Fruit fly (Drosophila melanogaster) whole organism, embryonic: Measurements from ENCODE around the gene CG7387.

Source experiments
- Atf-2 ChIP-seq: fragments of 200-800 bp; sonication (Bioruptor generic); optimal IDR thresholded peaks from 2 replicates; lab custom pipeline; 2016; ENCODE audit warnings: missing biosample characterization, missing genetic modification characterization
- Blimp-1 ChIP-seq: fragments of 200-800 bp; sonication (Bioruptor generic); optimal IDR thresholded peaks from 3 replicates; lab custom pipeline; 2018; ENCODE audit warnings: missing biosample characterization, missing genetic modification characterization, mild to moderate bottlenecking, moderate library complexity, missing genetic modification reagents
- CG10209 ChIP-seq: fragments of 200-800 bp; sonication (Bioruptor generic); optimal IDR thresholded peaks from 3 replicates; lab custom pipeline; 2017; ENCODE audit warnings: missing biosample characterization, mild to moderate bottlenecking, missing genetic modification characterization, missing genetic modification reagents
- CG1024 ChIP-seq: fragments of 200-800 bp; sonication (Bioruptor generic); IDR thresholded peaks from 2 replicates; pipeline ENCODE4 v1.3.6; 2022; ENCODE audit warnings: missing biosample characterization, missing genetic modification characterization
- CG13123 ChIP-seq: fragments of 200-800 bp; sonication (Bioruptor generic); optimal IDR thresholded peaks from 2 replicates; lab custom pipeline; 2016; ENCODE audit warnings: missing biosample characterization, missing genetic modification characterization
- CG13296 ChIP-seq: fragments of 200-800 bp; sonication (Bioruptor generic); optimal IDR thresholded peaks from 3 replicates; lab custom pipeline; 2018; ENCODE audit warnings: missing biosample characterization, mild to moderate bottlenecking, missing genetic modification characterization
- CG13894 ChIP-seq: fragments of 200-800 bp; sonication (Bioruptor generic); optimal IDR thresholded peaks from 3 replicates; lab custom pipeline; 2018; ENCODE audit warnings: missing biosample characterization, mild to moderate bottlenecking, missing genetic modification characterization, moderate library complexity
- CG14965 ChIP-seq: fragments of 200-800 bp; sonication (Bioruptor generic); optimal IDR thresholded peaks from 2 replicates; lab custom pipeline; 2016; ENCODE audit warnings: missing biosample characterization, missing genetic modification characterization, borderline replicate concordance
- CG16813 ChIP-seq: fragments of 200-800 bp; sonication (Bioruptor generic); IDR thresholded peaks from 3 replicates; pipeline ENCODE4 v1.3.6; 2022; ENCODE audit warnings: missing biosample characterization, missing genetic modification characterization; ENCODE audit not compliant: partially characterized antibody
- CG18619 ChIP-seq: fragments of 200-800 bp; sonication (Bioruptor generic); optimal IDR thresholded peaks from 3 replicates; lab custom pipeline; 2017; ENCODE audit warnings: missing biosample characterization, mild to moderate bottlenecking, missing genetic modification characterization
- CG33213 ChIP-seq: fragments of 200-800 bp; sonication (Bioruptor generic); optimal IDR thresholded peaks from 3 replicates; lab custom pipeline; 2016; ENCODE audit warnings: missing biosample characterization, missing genetic modification characterization
- CG34422 ChIP-seq: fragments of 200-800 bp; sonication (Bioruptor generic); IDR thresholded peaks from 3 replicates; pipeline ENCODE4 v1.3.6; 2022; ENCODE audit warnings: missing biosample characterization, missing genetic modification characterization
- CG6683 ChIP-seq: fragments of 200-800 bp; sonication (Bioruptor generic); optimal IDR thresholded peaks from 2 replicates; lab custom pipeline; 2017; ENCODE audit warnings: missing biosample characterization, mild to moderate bottlenecking, missing genetic modification characterization, missing genetic modification reagents
- CG7357 ChIP-seq: fragments of 200-800 bp; sonication (Bioruptor generic); IDR thresholded peaks from 3 replicates; pipeline ENCODE4 v1.3.6; 2022; ENCODE audit warnings: missing biosample characterization, missing genetic modification characterization
- CG8290 ChIP-seq, 3 experiments: fragments of 200-800 bp; sonication (Bioruptor generic); optimal IDR thresholded peaks; 2 replicates each; lab custom pipeline; 2016 to 2019; ENCODE audit warnings: missing biosample characterization in 3 of 3, missing genetic modification characterization in 3 of 3, mild to moderate bottlenecking in 2 of 3, moderate library complexity in 1 of 3
- CG8944 ChIP-seq: fragments of 200-800 bp; sonication (Bioruptor generic); optimal IDR thresholded peaks from 3 replicates; lab custom pipeline; 2016; ENCODE audit warnings: missing biosample characterization, missing genetic modification characterization
- CG9727 ChIP-seq: fragments of 200-800 bp; sonication (Bioruptor generic); optimal IDR thresholded peaks from 3 replicates; lab custom pipeline; 2017; ENCODE audit warnings: missing biosample characterization, mild to moderate bottlenecking, missing genetic modification characterization
- CTCF ChIP-seq: fragments of 200-800 bp; sonication (Bioruptor generic); optimal IDR thresholded peaks from 2 replicates; lab custom pipeline; 2017; ENCODE audit warnings: missing biosample characterization, mild to moderate bottlenecking, missing genetic modification characterization, moderate library complexity
- CoRest ChIP-seq: fragments of 200-800 bp; sonication (Bioruptor generic); optimal IDR thresholded peaks from 3 replicates; lab custom pipeline; 2018; ENCODE audit warnings: missing biosample characterization, mild to moderate bottlenecking, missing genetic modification characterization, moderate library complexity
- CrebB ChIP-seq: fragments of 200-800 bp; sonication (Bioruptor generic); optimal IDR thresholded peaks from 3 replicates; lab custom pipeline; 2018; ENCODE audit warnings: missing biosample characterization, mild to moderate bottlenecking, missing genetic modification characterization
- E2f2 ChIP-seq: fragments of 200-800 bp; sonication (Bioruptor generic); IDR thresholded peaks from 2 replicates; pipeline ENCODE4 v1.3.6; 2022; ENCODE audit warnings: missing biosample characterization, missing genetic modification characterization
- Hsf ChIP-seq: fragments of 200-800 bp; sonication (Bioruptor generic); optimal IDR thresholded peaks from 3 replicates; lab custom pipeline; 2016; ENCODE audit warnings: missing biosample characterization, missing genetic modification characterization
- Nf-YB ChIP-seq: fragments of 200-800 bp; sonication (Bioruptor generic); optimal IDR thresholded peaks from 3 replicates; lab custom pipeline; 2019; ENCODE audit warnings: missing biosample characterization, mild to moderate bottlenecking, missing genetic modification characterization, moderate library complexity
- Nf-YC ChIP-seq: fragments of 200-800 bp; optimal IDR thresholded peaks from 3 replicates; lab custom pipeline; 2019; ENCODE audit warnings: missing biosample characterization, mild to moderate bottlenecking, missing genetic modification characterization, moderate library complexity
- PHDP ChIP-seq: fragments of 200-800 bp; sonication (Bioruptor generic); optimal IDR thresholded peaks from 3 replicates; lab custom pipeline; 2018; ENCODE audit warnings: missing biosample characterization, mild to moderate bottlenecking, missing genetic modification characterization, moderate library complexity
- Rx ChIP-seq: fragments of 200-800 bp; sonication (Bioruptor generic); IDR thresholded peaks from 2 replicates; pipeline ENCODE4 v1.3.6; 2022; ENCODE audit warnings: missing biosample characterization, missing genetic modification characterization
- Xrp1 ChIP-seq: fragments of 200-800 bp; sonication (Bioruptor generic); IDR thresholded peaks from 2 replicates; pipeline ENCODE4 v1.3.6; 2022; ENCODE audit warnings: missing biosample characterization, missing genetic modification characterization
- al ChIP-seq: fragments of 200-800 bp; sonication (Bioruptor generic); IDR thresholded peaks from 2 replicates; pipeline ENCODE4 v1.3.6; 2022; ENCODE audit warnings: missing biosample characterization, missing genetic modification characterization
- amos ChIP-seq: fragments of 200-800 bp; sonication (Bioruptor generic); IDR thresholded peaks from 2 replicates; pipeline ENCODE4 v1.3.6; 2022; ENCODE audit warnings: missing biosample characterization, missing genetic modification characterization; ENCODE audit not compliant: partially characterized antibody
- aop ChIP-seq: fragments of 200-800 bp; sonication (Bioruptor generic); IDR thresholded peaks from 2 replicates; pipeline ENCODE4 v1.3.6; 2022; ENCODE audit warnings: missing biosample characterization, missing genetic modification characterization
- bab2 ChIP-seq: fragments of 200-800 bp; sonication (Bioruptor generic); optimal IDR thresholded peaks from 2 replicates; lab custom pipeline; 2016; ENCODE audit warnings: missing biosample characterization, missing genetic modification characterization
- bbx ChIP-seq: fragments of 200-800 bp; sonication (Bioruptor generic); IDR thresholded peaks from 2 replicates; pipeline ENCODE4 v1.3.6; 2022; ENCODE audit warnings: missing biosample characterization, missing genetic modification characterization; ENCODE audit not compliant: partially characterized antibody
- crc ChIP-seq: fragments of 200-800 bp; sonication (Bioruptor generic); optimal IDR thresholded peaks from 2 replicates; lab custom pipeline; 2016; ENCODE audit warnings: missing biosample characterization, missing genetic modification characterization
- da ChIP-seq: fragments of 200-800 bp; sonication (Bioruptor generic); optimal IDR thresholded peaks from 2 replicates; lab custom pipeline; 2016; ENCODE audit warnings: missing biosample characterization, missing genetic modification characterization
- dimm ChIP-seq: fragments of 200-800 bp; sonication (Bioruptor generic); IDR thresholded peaks from 2 replicates; pipeline ENCODE4 v1.3.6; 2022; ENCODE audit warnings: missing biosample characterization, missing genetic modification characterization
- esg ChIP-seq: fragments of 200-800 bp; sonication (Bioruptor generic); conservative IDR thresholded peaks from 2 replicates; pipeline ENCODE4 v1.3.6; 2022; ENCODE audit warnings: missing biosample characterization, missing genetic modification characterization
- eve ChIP-seq, 2 experiments: fragments of >200 bp; optimal IDR thresholded peaks; 2 replicates each; lab custom pipeline; 2017; ENCODE audit warnings: missing biosample characterization in 2 of 2, missing genetic modification characterization in 2 of 2
- ewg ChIP-seq: fragments of 200-800 bp; sonication (Bioruptor generic); optimal IDR thresholded peaks from 3 replicates; lab custom pipeline; 2017; ENCODE audit warnings: mild to moderate bottlenecking, missing biosample characterization, missing genetic modification reagents, missing genetic modification characterization
- gce ChIP-seq: fragments of 200-800 bp; sonication (Bioruptor generic); IDR thresholded peaks from 3 replicates; pipeline ENCODE4 v1.3.6; 2022; ENCODE audit warnings: missing biosample characterization, missing genetic modification characterization
- lmd ChIP-seq: fragments of 200-800 bp; sonication (Bioruptor generic); IDR thresholded peaks from 2 replicates; pipeline ENCODE4 v1.3.6; 2022; ENCODE audit warnings: missing biosample characterization, missing genetic modification characterization
- mirr ChIP-seq: fragments of 200-800 bp; sonication (Bioruptor generic); optimal IDR thresholded peaks from 3 replicates; lab custom pipeline; 2018; ENCODE audit warnings: missing biosample characterization, mild to moderate bottlenecking, missing genetic modification characterization
- oc ChIP-seq: fragments of 200-800 bp; sonication (Bioruptor generic); optimal IDR thresholded peaks from 2 replicates; lab custom pipeline; 2018; ENCODE audit warnings: missing biosample characterization, mild to moderate bottlenecking, missing genetic modification characterization, moderate library complexity
- pnt ChIP-seq: fragments of 200-800 bp; sonication (Bioruptor generic); optimal IDR thresholded peaks from 3 replicates; lab custom pipeline; 2016; ENCODE audit warnings: missing biosample characterization, missing genetic modification characterization
- pum ChIP-seq: fragments of 200-800 bp; sonication (Bioruptor generic); optimal IDR thresholded peaks from 2 replicates; lab custom pipeline; 2016; ENCODE audit warnings: missing biosample characterization, missing genetic modification characterization
- sens-2 ChIP-seq: fragments of 200-800 bp; sonication (Bioruptor generic); IDR thresholded peaks from 2 replicates; pipeline ENCODE4 v1.3.6; 2022; ENCODE audit warnings: missing biosample characterization, missing genetic modification characterization
- sna ChIP-seq: fragments of 200-800 bp; sonication (Bioruptor generic); IDR thresholded peaks from 2 replicates; pipeline ENCODE4 v1.3.6; 2022; ENCODE audit warnings: missing biosample characterization, missing genetic modification characterization; ENCODE audit not compliant: partially characterized antibody
- sqz ChIP-seq: fragments of 200-800 bp; sonication (Bioruptor generic); optimal IDR thresholded peaks from 3 replicates; lab custom pipeline; 2018; ENCODE audit warnings: missing biosample characterization, mild to moderate bottlenecking, missing genetic modification characterization
- tio ChIP-seq: fragments of 200-800 bp; sonication (Bioruptor generic); optimal IDR thresholded peaks from 2 replicates; lab custom pipeline; 2017; ENCODE audit warnings: missing biosample characterization, missing genetic modification characterization, inconsistent platforms
- zfh2 ChIP-seq: fragments of 200-800 bp; sonication (Bioruptor generic); optimal IDR thresholded peaks from 2 replicates; lab custom pipeline; 2016; ENCODE audit warnings: missing biosample characterization, missing genetic modification characterization

Gene CG7387

DNA sequence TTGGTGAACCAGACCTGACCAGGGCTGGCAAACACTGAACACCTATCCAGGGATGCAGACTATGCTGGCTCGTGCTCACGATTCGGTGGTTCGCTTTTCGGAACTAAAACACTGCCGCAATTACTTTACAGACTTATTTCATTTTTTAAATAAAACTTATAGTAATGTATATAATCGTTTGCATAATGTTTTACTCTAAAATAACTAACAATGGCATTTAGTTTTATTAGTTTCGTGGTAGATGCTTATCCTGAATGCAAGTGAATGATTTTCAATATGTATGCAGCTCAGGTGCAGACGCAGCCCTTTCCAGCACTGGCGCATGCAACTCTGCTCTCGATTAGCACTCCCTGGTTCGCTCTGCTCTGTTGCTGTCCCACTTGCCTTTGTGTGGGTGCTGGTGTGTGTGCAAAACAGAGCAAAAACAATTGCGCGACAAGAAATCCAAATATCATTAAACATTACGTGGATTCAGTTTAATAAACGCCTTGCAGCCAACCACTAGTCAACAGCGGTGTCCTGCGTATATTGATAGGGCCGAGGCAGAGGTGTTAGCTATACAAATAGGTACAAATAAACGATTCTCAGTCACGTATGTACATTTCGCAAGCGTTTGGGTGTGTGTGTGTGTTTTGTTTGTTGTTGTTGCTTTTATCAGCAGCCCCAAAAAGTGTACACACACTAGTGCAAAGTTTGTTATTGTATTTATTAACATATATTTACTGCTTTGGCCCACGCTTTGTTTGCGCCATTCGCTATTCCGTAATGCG, 6.1 kb downstream of the CG7387 start, which contains the start of the genes ERR and Atg18a (continued):
- TF ChIP-seq Blimp-1 (peak; percentile 60), Nf-YC (tag; lab: Kevin White, UChicago) (peak; percentile 81), CG16813 (GFP tag; lab: Robert Waterston, UW) (peak; percentile 71), sens-2 (GFP tag; lab: Robert Waterston, UW) (peak; percentile 72; the same call in 1 of the 2 replicates), gce (GFP tag; lab: Robert Waterston, UW) (peak; percentile 48; the same call in 1 of the 3 replicates), CG8944 (GFP tag; lab: Kevin White, UChicago) (peak; percentile 72), Xrp1 (GFP tag; lab: Robert Waterston, UW) (peak; percentile 80), CG6683 (GFP tag; lab: Kevin White, UChicago) (peak; percentile 35), CTCF (GFP tag; lab: Kevin White, UChicago) (no peak), oc (no peak), CG14965 (no peak), bbx (GFP tag; lab: Robert Waterston, UW) (peak; percentile 50; the same call in 1 of the 2 replicates), Rx (GFP tag; lab: Robert Waterston, UW) (peak; percentile 82), Atf-2 (GFP tag; lab: Kevin White, UChicago) (peak; percentile 45), CG13296 (GFP tag; lab: Kevin White, UChicago) (peak; percentile 51), esg (GFP tag; lab: Robert Waterston, UW) (peak; percentile 87), al (GFP tag; lab: Robert Waterston, UW) (peak; percentile 91), CG7357 (GFP tag; lab: Robert Waterston, UW) (peak; percentile 74), aop (GFP tag; lab: Robert Waterston, UW) (no peak), amos (GFP tag; lab: Robert Waterston, UW) (peak; percentile 65), CG18619 (GFP tag; lab: Kevin White, UChicago) (peak; percentile 86), PHDP (tag; lab: Kevin White, UChicago) (peak; percentile 75), CG1024 (peak; percentile 54; the same call in 1 of the 2 replicates), dimm (GFP tag; lab: Robert Waterston, UW) (peak; percentile 54; the same call in 1 of the 2 replicates), sna (no peak), CG8290 (GFP tag; optimal IDR thresholded peaks at IDR 0.05; lab: Kevin White, UChicago) (peak; percentile 66), CG8290 (tag; optimal IDR thresholded peaks at IDR 0.05; lab: Kevin White, UChicago) (peak; percentile 38 to 80), tio (GFP tag; lab: Kevin White, UChicago) (no peak), Nf-YB (GFP tag; lab: Kevin White, UChicago) (peak; percentile 33), Hsf (GFP tag; lab: Kevin White, UChicago) (peak; percentile 91), crc (GFP tag; lab: Kevin White, UChicago) (peak; percentile 36), CG33213 (GFP tag; lab: Kevin White, UChicago) (peak; percentile 60), CG10209 (peak; percentile 74), sqz (GFP tag; lab: Kevin White, UChicago) (no peak), CG9727 (GFP tag; lab: Kevin White, UChicago) (peak; percentile 84), CoRest (tag; lab: Kevin White, UChicago) (peak; percentile 92), E2f2 (peak; percentile 65), bab2 (peak; percentile 79), CG13123 (GFP tag; lab: Kevin White, UChicago) (peak; percentile 77), pnt (GFP tag; lab: Kevin White, UChicago) (peak; percentile 79), da (peak; percentile 1), CrebB (tag; lab: Kevin White, UChicago) (peak; percentile 13), CG13894 (tag; lab: Kevin White, UChicago) (peak; percentile 52), mirr (GFP tag; lab: Kevin White, UChicago) (no peak), zfh2 (GFP tag; lab: Kevin White, UChicago) (peak; percentile 93), ewg (GFP tag; lab: Kevin White, UChicago) (no peak), CG34422 (GFP tag; lab: Robert Waterston, UW) (peak; percentile 89), eve (GFP tag; optimal IDR thresholded peaks at IDR 0.05; lab: Kevin White, UChicago) (no peak), lmd (peak; percentile 92), pum (GFP tag; lab: Kevin White, UChicago) (peak; percentile 83)
